Fruit fly (Drosophila melanogaster) whole organism, prepupa: ENCODE results near the gene Nubp2.
"Not testable (repeated sequence)": the region's sequence is repeated elsewhere in the genome, so short reads cannot be mapped to it uniquely, and the experiment has no call there.

ENCODE experiments used
- CG10631 ChIP-seq: fragments of 200-800 bp; sonication (Bioruptor generic); optimal IDR thresholded peaks from 2 replicates; lab custom pipeline; 2016; ENCODE audit warnings: missing biosample characterization, missing genetic modification characterization
- CG11762 ChIP-seq: fragments of 200-800 bp; sonication (Bioruptor generic); optimal IDR thresholded peaks from 3 replicates; lab custom pipeline; 2016; ENCODE audit warnings: missing biosample characterization, missing genetic modification characterization; ENCODE audit not compliant: insufficient read depth
- CG11902 ChIP-seq: fragments of 200-800 bp; sonication (Bioruptor generic); optimal IDR thresholded peaks from 3 replicates; lab custom pipeline; 2016; ENCODE audit warnings: missing biosample characterization, missing genetic modification characterization
- CG15336 ChIP-seq: fragments of 200-800 bp; sonication (Bioruptor generic); IDR thresholded peaks from 2 replicates; pipeline ENCODE4 v1.3.6; 2022; ENCODE audit warnings: missing biosample characterization, missing genetic modification characterization
- CG1621 ChIP-seq: fragments of 200-800 bp; sonication (Bioruptor generic); optimal IDR thresholded peaks from 3 replicates; lab custom pipeline; 2018; ENCODE audit warnings: missing biosample characterization, mild to moderate bottlenecking, missing genetic modification characterization
- CG3032 ChIP-seq: fragments of 200-800 bp; optimal IDR thresholded peaks from 2 replicates; lab custom pipeline; 2019; ENCODE audit warnings: missing biosample characterization, mild to moderate bottlenecking, missing genetic modification characterization, moderate library complexity
- CG3919 ChIP-seq: fragments of 200-800 bp; sonication (Bioruptor generic); optimal IDR thresholded peaks from 3 replicates; lab custom pipeline; 2016; ENCODE audit warnings: missing biosample characterization, missing genetic modification characterization
- CG4318 ChIP-seq: fragments of 200-800 bp; sonication (Bioruptor generic); optimal IDR thresholded peaks from 3 replicates; lab custom pipeline; 2017; ENCODE audit warnings: missing biosample characterization, mild to moderate bottlenecking, missing genetic modification characterization
- CG6163 ChIP-seq: fragments of 200-800 bp; sonication (Bioruptor generic); IDR thresholded peaks from 3 replicates; pipeline ENCODE4 v1.3.6; 2022; ENCODE audit warnings: missing biosample characterization, missing genetic modification characterization
- CG6854 ChIP-seq: fragments of 200-800 bp; sonication (Bioruptor generic); optimal IDR thresholded peaks from 2 replicates; lab custom pipeline; 2017; ENCODE audit warnings: missing biosample characterization, mild to moderate bottlenecking, missing genetic modification characterization
- CG8119 ChIP-seq: fragments of 200-800 bp; sonication (Bioruptor generic); IDR thresholded peaks from 3 replicates; pipeline ENCODE4 v1.3.6; 2022; ENCODE audit warnings: missing biosample characterization, missing genetic modification characterization
- CG8632 ChIP-seq: fragments of 200-800 bp; sonication (Bioruptor generic); optimal IDR thresholded peaks from 3 replicates; lab custom pipeline; 2016; ENCODE audit warnings: missing biosample characterization, missing genetic modification characterization
- Eip93F ChIP-seq: fragments of 200-800 bp; sonication (Bioruptor generic); optimal IDR thresholded peaks from 2 replicates; lab custom pipeline; 2016; ENCODE audit warnings: missing biosample characterization, mild to moderate bottlenecking, missing genetic modification characterization
- Ets21C ChIP-seq: fragments of 200-800 bp; sonication (Bioruptor generic); optimal IDR thresholded peaks from 3 replicates; lab custom pipeline; 2016; ENCODE audit warnings: missing biosample characterization, missing genetic modification characterization
- Ets96B ChIP-seq: fragments of 200-800 bp; optimal IDR thresholded peaks from 2 replicates; lab custom pipeline; 2019; ENCODE audit warnings: missing biosample characterization, mild to moderate bottlenecking, missing genetic modification characterization, moderate library complexity
- Hr39 ChIP-seq: fragments of 200-800 bp; sonication (Bioruptor generic); optimal IDR thresholded peaks from 2 replicates; lab custom pipeline; 2016; ENCODE audit warnings: missing biosample characterization, missing genetic modification characterization
- Lpt ChIP-seq: fragments of 200-800 bp; sonication (Bioruptor generic); optimal IDR thresholded peaks from 3 replicates; lab custom pipeline; 2016; ENCODE audit warnings: missing biosample characterization, missing genetic modification characterization
- Smox ChIP-seq: fragments of 200-800 bp; sonication (Bioruptor generic); optimal IDR thresholded peaks from 3 replicates; lab custom pipeline; 2016; ENCODE audit warnings: missing biosample characterization, missing genetic modification characterization
- Sox102F ChIP-seq: fragments of 200-800 bp; sonication (Bioruptor generic); optimal IDR thresholded peaks from 2 replicates; lab custom pipeline; 2016; ENCODE audit warnings: missing biosample characterization, mild to moderate bottlenecking, missing genetic modification characterization
- Sox14 ChIP-seq: fragments of 200-800 bp; sonication (Bioruptor generic); optimal IDR thresholded peaks from 3 replicates; lab custom pipeline; 2016; ENCODE audit warnings: missing biosample characterization, missing genetic modification characterization
- Sox15 ChIP-seq: fragments of 200-800 bp; sonication (Bioruptor generic); optimal IDR thresholded peaks from 3 replicates; lab custom pipeline; 2016; ENCODE audit warnings: missing biosample characterization, missing genetic modification characterization
- achi ChIP-seq: fragments of 200-800 bp; sonication (Bioruptor generic); optimal IDR thresholded peaks from 3 replicates; lab custom pipeline; 2016; ENCODE audit warnings: missing biosample characterization, missing genetic modification characterization
- eg ChIP-seq: fragments of 200-800 bp; sonication (Bioruptor generic); IDR thresholded peaks from 3 replicates; pipeline ENCODE4 v1.3.6; 2022; ENCODE audit warnings: missing biosample characterization, missing genetic modification characterization
- lz ChIP-seq: fragments of 200-800 bp; sonication (Bioruptor generic); optimal IDR thresholded peaks from 3 replicates; lab custom pipeline; 2016; ENCODE audit warnings: missing biosample characterization, missing genetic modification characterization
- pdm3 ChIP-seq: fragments of 200-800 bp; sonication (Bioruptor generic); optimal IDR thresholded peaks from 3 replicates; lab custom pipeline; 2016; ENCODE audit warnings: missing biosample characterization, missing genetic modification characterization
- salr ChIP-seq, 2 experiments: fragments of 200-800 bp; sonication (Bioruptor generic); optimal IDR thresholded peaks; 3 replicates each; lab custom pipeline; 2016 to 2018; ENCODE audit warnings: missing biosample characterization in 2 of 2, missing genetic modification characterization in 2 of 2, mild to moderate bottlenecking in 1 of 2
- ss ChIP-seq, 2 experiments: fragments of 200-800 bp; sonication (Bioruptor generic); optimal IDR thresholded peaks; 2 replicates in 1 of 2; 3 replicates in 1 of 2; lab custom pipeline; 2017 to 2018; ENCODE audit warnings: mild to moderate bottlenecking in 2 of 2, missing biosample characterization in 2 of 2, missing genetic modification characterization in 2 of 2, moderate library complexity in 1 of 2
- topi ChIP-seq: fragments of 200-800 bp; sonication (Bioruptor generic); optimal IDR thresholded peaks from 3 replicates; lab custom pipeline; 2016; ENCODE audit warnings: missing biosample characterization, missing genetic modification characterization

Gene Nubp2

dm6 chr3L:20497124-20497996, 29.0 kb upstream of the Nubp2 start, which contains the start of gene CG32425 (continued):
- TF ChIP-seq topi (GFP tag; lab: Kevin White, UChicago) (no peak), Eip93F (GFP tag; lab: Kevin White, UChicago) (no peak), CG10631 (GFP tag; lab: Kevin White, UChicago) (no peak), pdm3 (GFP tag; lab: Kevin White, UChicago) (no peak), CG6854 (GFP tag; lab: Kevin White, UChicago) (peak; percentile 54), CG3919 (GFP tag; lab: Kevin White, UChicago) (no peak), CG4318 (GFP tag; lab: Kevin White, UChicago) (no peak), lz (GFP tag; lab: Kevin White, UChicago) (no peak), CG3032 (no peak), eg (GFP tag; lab: Robert Waterston, UW) (no peak), CG1621 (tag; lab: Kevin White, UChicago) (peak; percentile 94), achi (GFP tag; lab: Kevin White, UChicago) (no peak), Sox14 (GFP tag; lab: Kevin White, UChicago) (peak; percentile 8), Smox (no peak)

- TF ChIP-seq Lpt (GFP tag; lab: Kevin White, UChicago) (no peak), CG4318 (GFP tag; lab: Kevin White, UChicago) (no peak)
These were observed 28.2 kb upstream of the Nubp2 start for dm6 chr3L:20498204-20498603.

- not testable (repeated sequence) for TF ChIP-seq achi (GFP tag; lab: Kevin White, UChicago); CG6854 (GFP tag; lab: Kevin White, UChicago); CG1621 (tag; lab: Kevin White, UChicago)
These were observed 26.8 kb upstream of the Nubp2 start, which contains the start of gene CG18281 for dm6 chr3L:20499536-20499935. CG18281 (plus strand) TSS chr3L:20499836.

dm6 chr3L:20503256-20503655, 23.1 kb upstream of the Nubp2 start:
- TF ChIP-seq Lpt (GFP tag; lab: Kevin White, UChicago) (no peak), CG8119 (GFP tag; lab: Robert Waterston, UW) (no peak), CG10631 (GFP tag; lab: Kevin White, UChicago) (no peak), lz (GFP tag; lab: Kevin White, UChicago) (no peak), Ets96B (tag; lab: Kevin White, UChicago) (no peak), Ets21C (GFP tag; lab: Kevin White, UChicago) (no peak), Sox15 (GFP tag; lab: Kevin White, UChicago) (no peak), salr (GFP tag; optimal IDR thresholded peaks at IDR 0.05; lab: Kevin White, UChicago) (no peak), ss (GFP tag; optimal IDR thresholded peaks at IDR 0.05; lab: Kevin White, UChicago) (no peak), CG11762 (no peak), CG6163 (GFP tag; lab: Robert Waterston, UW) (no peak)

- not testable (repeated sequence) for TF ChIP-seq ss (GFP tag; optimal IDR thresholded peaks at IDR 0.05; lab: Kevin White, UChicago); CG8632 (GFP tag; lab: Kevin White, UChicago); Hr39
These were observed 22.5 kb upstream of the Nubp2 start, which contains the start of gene CG17637 for dm6 chr3L:20503886-20504285. CG17637 (plus strand) TSS chr3L:20504186.

- TF ChIP-seq Sox102F (GFP tag; lab: Kevin White, UChicago) (no peak), Sox14 (GFP tag; lab: Kevin White, UChicago) (no peak), CG11902 (GFP tag; lab: Kevin White, UChicago) (no peak), eg (GFP tag; lab: Robert Waterston, UW) (no peak), CG15336 (no peak)
These were observed 20.6 kb upstream of the Nubp2 start, which contains the start of gene CG5078 for dm6 chr3L:20505732-20506131. CG5078 (plus strand) TSS chr3L:20506032.
